Fruit fly (Drosophila melanogaster) whole organism, embryonic: Measurements from ENCODE around the gene rin.

Experiments used
- CG10321 ChIP-seq: fragments of 200-800 bp; sonication (Bioruptor generic); IDR thresholded peaks from 2 replicates; pipeline ENCODE4 v1.3.6; 2022; ENCODE audit warnings: missing biosample characterization, missing genetic modification characterization
- CG10959 ChIP-seq: fragments of 200-800 bp; sonication (Bioruptor generic); IDR thresholded peaks from 2 replicates; pipeline ENCODE4 v1.3.6; 2022; ENCODE audit warnings: missing biosample characterization, missing genetic modification characterization
- CG11247 ChIP-seq: fragments of 200-800 bp; sonication (Bioruptor generic); IDR thresholded peaks from 2 replicates; pipeline ENCODE4 v1.3.6; 2022; ENCODE audit warnings: missing biosample characterization, missing genetic modification characterization
- CG11398 ChIP-seq: fragments of 200-800 bp; sonication (Bioruptor generic); optimal IDR thresholded peaks from 2 replicates; lab custom pipeline; 2016; ENCODE audit warnings: missing biosample characterization, missing genetic modification characterization
- CG12104 ChIP-seq: fragments of 200-800 bp; sonication (Bioruptor generic); optimal IDR thresholded peaks from 3 replicates; lab custom pipeline; 2016; ENCODE audit warnings: missing biosample characterization, missing genetic modification characterization
- CG12155 ChIP-seq: fragments of 200-800 bp; sonication (Bioruptor generic); optimal IDR thresholded peaks from 3 replicates; lab custom pipeline; 2016; ENCODE audit warnings: missing biosample characterization, missing genetic modification characterization
- CG12659 ChIP-seq: fragments of 200-800 bp; sonication (Bioruptor generic); optimal IDR thresholded peaks from 3 replicates; lab custom pipeline; 2017; ENCODE audit warnings: mild to moderate bottlenecking, missing biosample characterization, missing genetic modification reagents, missing genetic modification characterization
- CG12744 ChIP-seq: fragments of 200-800 bp; sonication (Bioruptor generic); optimal IDR thresholded peaks from 2 replicates; lab custom pipeline; 2016; ENCODE audit warnings: missing biosample characterization, missing genetic modification characterization
- CG12942 ChIP-seq: fragments of 200-800 bp; sonication (Bioruptor generic); optimal IDR thresholded peaks from 3 replicates; lab custom pipeline; 2016; ENCODE audit warnings: missing biosample characterization, missing genetic modification characterization
- CG13775 ChIP-seq: fragments of 200-800 bp; sonication (Bioruptor generic); optimal IDR thresholded peaks from 3 replicates; lab custom pipeline; 2017; ENCODE audit warnings: missing biosample characterization, mild to moderate bottlenecking, missing genetic modification characterization
- CG14667 ChIP-seq: fragments of 200-800 bp; sonication (Bioruptor generic); IDR thresholded peaks from 2 replicates; pipeline ENCODE4 v1.3.6; 2022; ENCODE audit warnings: missing biosample characterization, missing genetic modification characterization
- CG1603 ChIP-seq: fragments of 200-800 bp; sonication (Bioruptor generic); optimal IDR thresholded peaks from 2 replicates; lab custom pipeline; 2019; ENCODE audit warnings: missing biosample characterization, mild to moderate bottlenecking, missing genetic modification characterization, moderate library complexity
- CG1647 ChIP-seq: fragments of 200-800 bp; sonication (Bioruptor generic); optimal IDR thresholded peaks from 3 replicates; lab custom pipeline; 2016; ENCODE audit warnings: missing biosample characterization, missing genetic modification characterization
- CG17568 ChIP-seq: fragments of 200-800 bp; sonication (Bioruptor generic); optimal IDR thresholded peaks from 2 replicates; lab custom pipeline; 2018; ENCODE audit warnings: missing biosample characterization, mild to moderate bottlenecking, missing genetic modification characterization, moderate library complexity
- CG2199 ChIP-seq: fragments of 200-800 bp; sonication (Bioruptor generic); IDR thresholded peaks from 3 replicates; pipeline ENCODE4 v1.3.6; 2022; ENCODE audit warnings: missing biosample characterization, missing genetic modification characterization
- CG2202 ChIP-seq: fragments of 200-800 bp; sonication (Bioruptor generic); optimal IDR thresholded peaks from 2 replicates; lab custom pipeline; 2018; ENCODE audit warnings: missing biosample characterization, mild to moderate bottlenecking, missing genetic modification characterization
- CG30403 ChIP-seq: fragments of 200-800 bp; sonication (Bioruptor generic); optimal IDR thresholded peaks from 3 replicates; lab custom pipeline; 2016; ENCODE audit warnings: missing biosample characterization, missing genetic modification characterization
- CG3407 ChIP-seq: fragments of 200-800 bp; sonication (Bioruptor generic); optimal IDR thresholded peaks from 2 replicates; lab custom pipeline; 2018; ENCODE audit warnings: missing biosample characterization, mild to moderate bottlenecking, missing genetic modification characterization
- CG34422 ChIP-seq: fragments of 200-800 bp; sonication (Bioruptor generic); IDR thresholded peaks from 3 replicates; pipeline ENCODE4 v1.3.6; 2022; ENCODE audit warnings: missing biosample characterization, missing genetic modification characterization
- CG3838 ChIP-seq: fragments of 200-800 bp; sonication (Bioruptor generic); optimal IDR thresholded peaks from 3 replicates; lab custom pipeline; 2016; ENCODE audit warnings: missing biosample characterization, missing genetic modification characterization
- CG43689 ChIP-seq: fragments of 200-800 bp; sonication (Bioruptor generic); IDR thresholded peaks from 2 replicates; pipeline ENCODE4 v1.3.6; 2022; ENCODE audit warnings: missing biosample characterization, missing genetic modification characterization
- CG8089 ChIP-seq: fragments of 200-800 bp; sonication (Bioruptor generic); optimal IDR thresholded peaks from 3 replicates; lab custom pipeline; 2016; ENCODE audit warnings: missing biosample characterization, missing genetic modification characterization
- CG8765 ChIP-seq: fragments of 200-800 bp; sonication (Bioruptor generic); IDR thresholded peaks from 2 replicates; pipeline ENCODE4 v1.3.6; 2022; ENCODE audit warnings: missing biosample characterization, missing genetic modification characterization
- CoRest ChIP-seq: fragments of 200-800 bp; sonication (Bioruptor generic); optimal IDR thresholded peaks from 3 replicates; lab custom pipeline; 2018; ENCODE audit warnings: missing biosample characterization, mild to moderate bottlenecking, missing genetic modification characterization, moderate library complexity
- Dfd ChIP-seq, 2 experiments: fragments of >200 bp; optimal IDR thresholded peaks; 2 replicates each; lab custom pipeline; 2017; ENCODE audit warnings: missing biosample characterization in 2 of 2, missing genetic modification characterization in 2 of 2
- HLH3B ChIP-seq: fragments of 200-800 bp; sonication (Bioruptor generic); IDR thresholded peaks from 2 replicates; pipeline ENCODE4 v1.3.6; 2022; ENCODE audit warnings: missing biosample characterization, missing genetic modification characterization
- Hr78 ChIP-seq, 2 experiments: fragments of 200-800 bp in 1 of 2; fragments of >200 bp in 1 of 2; sonication (Bioruptor generic) in 1 of 2; optimal IDR thresholded peaks; 2 replicates each; lab custom pipeline; 2017 to 2019; ENCODE audit warnings: missing biosample characterization in 2 of 2, missing genetic modification characterization in 2 of 2, mild to moderate bottlenecking in 1 of 2, moderate library complexity in 1 of 2
- Lim3 ChIP-seq: fragments of 200-800 bp; sonication (Bioruptor generic); IDR thresholded peaks from 2 replicates; pipeline ENCODE4 v1.3.6; 2022; ENCODE audit warnings: missing biosample characterization, missing genetic modification characterization
- Optix ChIP-seq: fragments of 200-800 bp; sonication (Bioruptor generic); IDR thresholded peaks from 3 replicates; pipeline ENCODE4 v1.3.6; 2022; ENCODE audit warnings: missing biosample characterization, missing genetic modification characterization
- Rfx ChIP-seq: fragments of 200-800 bp; sonication (Bioruptor generic); IDR thresholded peaks from 2 replicates; pipeline ENCODE4 v1.3.6; 2022; ENCODE audit warnings: missing biosample characterization, missing genetic modification characterization
- Rx ChIP-seq: fragments of 200-800 bp; sonication (Bioruptor generic); IDR thresholded peaks from 2 replicates; pipeline ENCODE4 v1.3.6; 2022; ENCODE audit warnings: missing biosample characterization, missing genetic modification characterization
- TFAM ChIP-seq: fragments of 200-800 bp; sonication (Bioruptor generic); optimal IDR thresholded peaks from 2 replicates; lab custom pipeline; 2017; ENCODE audit warnings: missing biosample characterization, missing genetic modification characterization, inconsistent platforms
- ab ChIP-seq: fragments of 200-800 bp; sonication (Bioruptor generic); optimal IDR thresholded peaks from 2 replicates; lab custom pipeline; 2016; ENCODE audit warnings: missing biosample characterization, missing genetic modification characterization
- amos ChIP-seq: fragments of 200-800 bp; sonication (Bioruptor generic); IDR thresholded peaks from 2 replicates; pipeline ENCODE4 v1.3.6; 2022; ENCODE audit warnings: missing biosample characterization, missing genetic modification characterization; ENCODE audit not compliant: partially characterized antibody
- az2 ChIP-seq: fragments of 200-800 bp; sonication (Bioruptor generic); optimal IDR thresholded peaks from 3 replicates; lab custom pipeline; 2016; ENCODE audit warnings: missing biosample characterization, missing genetic modification characterization
- cas ChIP-seq: fragments of 200-800 bp; sonication (Bioruptor generic); IDR thresholded peaks from 2 replicates; pipeline ENCODE4 v1.3.6; 2022; ENCODE audit warnings: missing biosample characterization, missing genetic modification characterization
- chm ChIP-seq: fragments of 200-800 bp; sonication (Bioruptor generic); IDR thresholded peaks from 2 replicates; pipeline ENCODE4 v1.3.6; 2022; ENCODE audit warnings: missing biosample characterization, missing genetic modification characterization
- danr ChIP-seq: fragments of 200-800 bp; sonication (Bioruptor generic); IDR thresholded peaks from 2 replicates; pipeline ENCODE4 v1.3.6; 2022; ENCODE audit warnings: missing biosample characterization, missing genetic modification characterization
- en ChIP-seq: fragments of 200-800 bp; sonication (Bioruptor generic); optimal IDR thresholded peaks from 2 replicates; lab custom pipeline; 2016; ENCODE audit warnings: missing biosample characterization, missing genetic modification characterization
- exex ChIP-seq: fragments of 200-800 bp; sonication (Bioruptor generic); optimal IDR thresholded peaks from 4 replicates; lab custom pipeline; 2018; ENCODE audit warnings: missing biosample characterization, mild to moderate bottlenecking, missing genetic modification characterization, moderate library complexity
- gce ChIP-seq: fragments of 200-800 bp; sonication (Bioruptor generic); IDR thresholded peaks from 3 replicates; pipeline ENCODE4 v1.3.6; 2022; ENCODE audit warnings: missing biosample characterization, missing genetic modification characterization
- knrl ChIP-seq: fragments of 200-800 bp; sonication (Bioruptor generic); IDR thresholded peaks from 3 replicates; pipeline ENCODE4 v1.3.6; 2022; ENCODE audit warnings: missing biosample characterization, missing genetic modification characterization; ENCODE audit not compliant: partially characterized antibody
- luna ChIP-seq: fragments of 200-800 bp; sonication (Bioruptor generic); optimal IDR thresholded peaks from 2 replicates; lab custom pipeline; 2016; ENCODE audit warnings: missing biosample characterization, missing genetic modification characterization
- maf-S ChIP-seq: fragments of 200-800 bp; sonication (Bioruptor generic); optimal IDR thresholded peaks from 2 replicates; lab custom pipeline; 2016; ENCODE audit warnings: missing biosample characterization, missing genetic modification characterization
- pzg ChIP-seq: fragments of 200-800 bp; sonication (Bioruptor generic); optimal IDR thresholded peaks from 3 replicates; lab custom pipeline; 2018; ENCODE audit warnings: missing biosample characterization, mild to moderate bottlenecking, missing genetic modification characterization, moderate library complexity
- sima ChIP-seq: fragments of 200-800 bp; sonication (Bioruptor generic); optimal IDR thresholded peaks from 2 replicates; lab custom pipeline; 2016; ENCODE audit warnings: missing biosample characterization, missing genetic modification characterization
- tll ChIP-seq, 2 experiments: fragments of 200-800 bp in 1 of 2; fragments of >200 bp in 1 of 2; sonication (Bioruptor generic) in 1 of 2; optimal IDR thresholded peaks; 2 replicates each; lab custom pipeline; 2017 to 2019; ENCODE audit warnings: missing biosample characterization in 2 of 2, missing genetic modification characterization in 2 of 2, mild to moderate bottlenecking in 1 of 2, moderate library complexity in 1 of 2
- usp ChIP-seq: fragments of >200 bp; optimal IDR thresholded peaks from 2 replicates; lab custom pipeline; 2017; ENCODE audit warnings: missing biosample characterization, missing genetic modification characterization
- zen ChIP-seq: fragments of 200-800 bp; sonication (Bioruptor generic); optimal IDR thresholded peaks from 3 replicates; lab custom pipeline; 2018; ENCODE audit warnings: missing biosample characterization, mild to moderate bottlenecking, missing genetic modification characterization, moderate library complexity

rin gene

dm6 chr3R:13676137-13677086 is 29.6 kb downstream of the rin start, which contains the start of the genes Lkb1 and CG9588 (continued):
- TF ChIP-seq CG11398 (GFP tag; lab: Kevin White, UChicago): no peak
- no peak for TF ChIP-seq TFAM
- no peak for TF ChIP-seq Dfd (GFP tag; optimal IDR thresholded peaks at IDR 0.05; lab: Kevin White, UChicago)
- TF ChIP-seq Hr78 (GFP tag; optimal IDR thresholded peaks at IDR 0.05; lab: Kevin White, UChicago): no peak
- TF ChIP-seq CG8089 (GFP tag; lab: Kevin White, UChicago): no peak
- no peak for TF ChIP-seq ab (GFP tag; lab: Kevin White, UChicago)
- TF ChIP-seq CG12744 (GFP tag; lab: Kevin White, UChicago): no peak
- peak; percentile 87 for TF ChIP-seq Rx (GFP tag; lab: Robert Waterston, UW)
- peak; percentile 37 for TF ChIP-seq CG30403 (GFP tag; lab: Kevin White, UChicago)
- no peak for TF ChIP-seq tll (GFP tag; optimal IDR thresholded peaks at IDR 0.05; lab: Kevin White, UChicago)
- TF ChIP-seq Lim3: no peak
- peak; percentile 57 for TF ChIP-seq CG12942 (GFP tag; lab: Kevin White, UChicago)
- peak; percentile 40; the same call in 1 of the 2 replicates for TF ChIP-seq CG10321 (GFP tag; lab: Robert Waterston, UW)
- peak; percentile 23; the same call in 1 of the 2 replicates for TF ChIP-seq amos
- peak; percentile 78 for TF ChIP-seq chm
- peak; percentile 34 for TF ChIP-seq CG12659 (GFP tag; lab: Kevin White, UChicago)
- no peak for TF ChIP-seq luna
- TF ChIP-seq CG11247 (GFP tag; lab: Robert Waterston, UW): peak; percentile 64; the same call in 1 of the 2 replicates
- TF ChIP-seq CG13775 (GFP tag; lab: Kevin White, UChicago): peak; percentile 38
- peak; percentile 85 for TF ChIP-seq Rfx (GFP tag; lab: Robert Waterston, UW)
- no peak for TF ChIP-seq usp (GFP tag; lab: Kevin White, UChicago)
- peak; percentile 68 for TF ChIP-seq HLH3B (GFP tag; lab: Robert Waterston, UW)
- no peak for TF ChIP-seq CG17568 (GFP tag; lab: Kevin White, UChicago)
- TF ChIP-seq en: no peak
- peak; percentile 2 for TF ChIP-seq CG12155
- no peak for TF ChIP-seq sima (GFP tag; lab: Kevin White, UChicago)

DNA sequence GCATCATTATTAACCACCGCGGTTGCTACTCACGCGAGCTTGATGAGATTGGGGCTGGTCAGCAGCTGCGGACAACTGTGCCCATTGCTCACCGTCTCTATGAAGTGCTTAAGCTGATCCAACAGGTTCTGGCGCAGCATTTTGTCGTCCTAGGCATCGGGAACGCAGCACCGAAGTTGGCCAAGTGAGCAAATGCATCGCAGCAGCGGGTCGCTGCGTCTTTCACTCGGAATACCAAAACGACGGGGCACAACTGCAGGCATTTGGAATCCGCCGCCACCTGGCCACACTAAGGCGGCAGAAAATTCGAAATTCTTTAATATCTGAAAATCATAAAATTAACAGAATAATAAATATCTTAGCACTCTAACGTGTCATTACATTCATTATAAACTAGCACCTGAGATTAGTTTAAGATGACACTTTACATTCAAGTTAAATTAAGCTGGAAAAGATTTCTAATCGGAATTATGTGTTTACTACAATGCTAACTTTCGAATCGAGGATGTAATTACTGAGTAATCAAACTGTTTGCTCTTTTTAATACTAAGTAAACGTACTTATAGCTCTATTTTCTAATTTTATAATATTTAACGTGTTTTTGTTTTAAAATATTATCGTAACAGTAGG is 36.3 kb downstream of the rin start:
- no peak for TF ChIP-seq cas (GFP tag; lab: Robert Waterston, UW)
- TF ChIP-seq CG12104 (GFP tag; lab: Kevin White, UChicago): no peak
- peak; percentile 63 for TF ChIP-seq pzg (GFP tag; lab: Kevin White, UChicago)
- TF ChIP-seq knrl (GFP tag; lab: Robert Waterston, UW): 0 out of 3 replicates have a peak, but pooled peaks have one; percentile 21
- no peak for TF ChIP-seq CG34422
- TF ChIP-seq CG8765 (GFP tag; lab: Robert Waterston, UW): no peak
- no peak for TF ChIP-seq zen (tag; lab: Kevin White, UChicago)
- TF ChIP-seq CoRest (tag; lab: Kevin White, UChicago): no peak
- no peak for TF ChIP-seq CG2199 (GFP tag; lab: Robert Waterston, UW)
- no peak for TF ChIP-seq exex (tag; lab: Kevin White, UChicago)
- TF ChIP-seq maf-S (GFP tag; lab: Kevin White, UChicago): no peak
- no peak for TF ChIP-seq danr (GFP tag; lab: Robert Waterston, UW)
- TF ChIP-seq CG1647 (GFP tag; lab: Kevin White, UChicago): no peak
- no peak for TF ChIP-seq CG3838
- TF ChIP-seq az2 (GFP tag; lab: Kevin White, UChicago): no peak
- no peak for TF ChIP-seq CG10959 (GFP tag; lab: Robert Waterston, UW)
- no peak for TF ChIP-seq CG3407 (GFP tag; lab: Kevin White, UChicago)
- no peak for TF ChIP-seq gce (GFP tag; lab: Robert Waterston, UW)
- TF ChIP-seq CG2202: no peak
- no peak for TF ChIP-seq CG43689 (GFP tag; lab: Robert Waterston, UW)
- no peak for TF ChIP-seq Optix
- TF ChIP-seq CG14667 (GFP tag; lab: Robert Waterston, UW): no peak
- TF ChIP-seq CG1603 (tag; lab: Kevin White, UChicago): peak; percentile 41
